Worm (Caenorhabditis elegans): ENCODE results near the gene F22H10.3.
A peak's percentile ranks its signal among the peaks of the same experiment; 100 is the strongest.

F22H10.3 gene

DNA sequence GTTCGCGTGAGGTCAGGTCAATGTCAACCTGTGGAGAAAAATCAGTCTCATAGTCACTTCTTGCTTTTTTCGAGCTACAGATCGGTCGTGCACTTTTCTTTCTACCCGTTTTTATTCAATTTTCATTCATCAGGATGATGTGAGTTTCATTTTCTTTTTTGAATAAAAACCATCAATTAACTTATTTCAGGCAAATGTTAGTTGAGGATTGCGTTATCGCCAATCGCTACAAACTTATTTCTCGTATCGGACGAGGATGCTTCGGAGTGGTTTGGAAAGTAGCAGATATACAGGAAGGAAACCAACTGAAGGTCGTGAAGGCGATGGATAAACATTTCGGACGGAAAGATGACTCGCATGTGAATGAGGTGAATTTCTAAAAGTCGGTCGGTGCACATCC lies 24.7 kb upstream of the F22H10.3 start, which contains the start of gene F22H10.1:
Gene F22H10.1 (plus strand): TSS at position 211 of the 400 bp plus-strand sequence.
- no peak for TF ChIP-seq pha-4 (tag; optimal IDR thresholded peaks at IDR 0.05)
- no peak for TF ChIP-seq daf-12 (tag; optimal IDR thresholded peaks at IDR 0.05)
- TF ChIP-seq unc-39 (tag; optimal IDR thresholded peaks at IDR 0.05), result no peak
- no peak for TF ChIP-seq lin-39 (tag; optimal IDR thresholded peaks at IDR 0.05)
- TF ChIP-seq nhr-28 (tag; optimal IDR thresholded peaks at IDR 0.05), result no peak
- TF ChIP-seq fkh-10 (GFP tag; optimal IDR thresholded peaks at IDR 0.05), result no peak

DNA sequence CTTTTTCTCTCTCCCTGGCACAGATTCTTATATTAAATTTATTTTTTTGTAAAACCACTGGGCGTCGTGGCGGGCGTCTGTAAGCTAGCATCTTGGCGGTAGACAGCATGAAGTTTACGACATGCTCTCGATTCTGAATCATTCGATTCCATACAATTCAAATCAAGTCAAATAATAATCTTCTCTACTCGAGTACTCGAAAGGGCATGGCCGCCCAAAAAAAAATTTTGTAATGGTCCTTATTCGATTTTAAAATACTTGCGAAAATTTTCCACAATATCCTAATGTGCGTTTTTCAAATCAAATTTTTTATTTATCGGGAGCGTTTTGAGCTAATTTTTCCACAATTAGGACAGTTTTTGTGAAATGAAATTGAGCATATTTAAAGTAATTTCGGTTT lies 20.6 kb upstream of the F22H10.3 start:
- TF ChIP-seq ceh-16 (tag; optimal IDR thresholded peaks at IDR 0.05) (no peak), sea-2 (GFP tag; optimal IDR thresholded peaks at IDR 0.05) (no peak), nhr-76 (tag; optimal IDR thresholded peaks at IDR 0.05) (no peak), lsy-12 (tag; optimal IDR thresholded peaks at IDR 0.05) (no peak), unc-62 (GFP tag; optimal IDR thresholded peaks at IDR 0.05) (no peak), ceh-82 (tag; optimal IDR thresholded peaks at IDR 0.05) (no peak), nfya-1 (tag; optimal IDR thresholded peaks at IDR 0.05; ENCODE audit: insufficient read depth) (no peak), tbx-2 (tag; optimal IDR thresholded peaks at IDR 0.05) (no peak), elt-2 (tag; optimal IDR thresholded peaks at IDR 0.05) (no peak), fkh-2 (tag; optimal IDR thresholded peaks at IDR 0.05) (no peak), nhr-12 (tag; optimal IDR thresholded peaks at IDR 0.05) (no peak), nhr-25 (tag; optimal IDR thresholded peaks at IDR 0.05) (no peak), jun-1 (tag; optimal IDR thresholded peaks at IDR 0.05) (no peak), elt-3 (tag; optimal IDR thresholded peaks at IDR 0.05) (no peak), fkh-10 (GFP tag; optimal IDR thresholded peaks at IDR 0.05) (no peak), daf-12 (tag; optimal IDR thresholded peaks at IDR 0.05) (no peak), eor-1 (tag; optimal IDR thresholded peaks at IDR 0.05) (no peak), mdl-1 (tag; optimal IDR thresholded peaks at IDR 0.05) (no peak)

DNA sequence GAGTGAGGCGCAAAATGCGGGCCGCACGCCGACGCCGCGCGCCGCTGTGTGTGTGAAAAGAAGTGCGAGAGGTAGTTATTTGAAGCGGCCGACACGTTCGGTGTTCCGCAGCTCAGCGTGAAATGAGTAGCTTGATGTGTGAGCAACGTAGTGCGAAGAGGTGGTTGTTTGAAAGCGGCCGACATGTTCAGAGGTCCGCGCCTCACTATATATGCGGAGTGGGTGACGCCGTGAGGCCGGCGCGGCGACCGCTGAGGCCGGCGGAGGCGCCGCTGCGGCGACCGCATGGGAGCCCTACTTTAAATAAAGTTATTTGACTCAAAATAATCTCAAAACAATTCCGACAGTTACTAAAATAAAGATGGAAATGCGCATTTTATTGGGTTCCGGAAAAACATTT lies 19.3 kb upstream of the F22H10.3 start:
- no peak for TF ChIP-seq aly-2 (tag; optimal IDR thresholded peaks at IDR 0.05)
- no peak for TF ChIP-seq ceh-28 (tag; optimal IDR thresholded peaks at IDR 0.05)
- TF ChIP-seq ceh-16 (tag; optimal IDR thresholded peaks at IDR 0.05), result no peak
- TF ChIP-seq fkh-2 (tag; optimal IDR thresholded peaks at IDR 0.05), result no peak
- TF ChIP-seq daf-12 (tag; optimal IDR thresholded peaks at IDR 0.05), result no peak
- no peak for TF ChIP-seq mml-1 (tag; optimal IDR thresholded peaks at IDR 0.05)
- no peak for TF ChIP-seq ceh-82 (tag; optimal IDR thresholded peaks at IDR 0.05)
- no peak for TF ChIP-seq fos-1 (tag; optimal IDR thresholded peaks at IDR 0.05)
- no peak for TF ChIP-seq elt-2 (tag; optimal IDR thresholded peaks at IDR 0.05)
- TF ChIP-seq ama-1 (optimal IDR thresholded peaks at IDR 0.05), result no peak
- TF ChIP-seq nhr-28 (tag; optimal IDR thresholded peaks at IDR 0.05), result no peak
- TF ChIP-seq R02D3.7 (tag; optimal IDR thresholded peaks at IDR 0.05), result no peak
- no peak for TF ChIP-seq lin-39 (tag; optimal IDR thresholded peaks at IDR 0.05)
- no peak for TF ChIP-seq nhr-25 (tag; optimal IDR thresholded peaks at IDR 0.05)
- no peak for TF ChIP-seq egl-27 (tag; optimal IDR thresholded peaks at IDR 0.05)
- no peak for TF ChIP-seq lsy-12 (tag; optimal IDR thresholded peaks at IDR 0.05)
- TF ChIP-seq jun-1 (tag; optimal IDR thresholded peaks at IDR 0.05), result no peak
- TF ChIP-seq eor-1 (tag; optimal IDR thresholded peaks at IDR 0.05), result no peak

DNA sequence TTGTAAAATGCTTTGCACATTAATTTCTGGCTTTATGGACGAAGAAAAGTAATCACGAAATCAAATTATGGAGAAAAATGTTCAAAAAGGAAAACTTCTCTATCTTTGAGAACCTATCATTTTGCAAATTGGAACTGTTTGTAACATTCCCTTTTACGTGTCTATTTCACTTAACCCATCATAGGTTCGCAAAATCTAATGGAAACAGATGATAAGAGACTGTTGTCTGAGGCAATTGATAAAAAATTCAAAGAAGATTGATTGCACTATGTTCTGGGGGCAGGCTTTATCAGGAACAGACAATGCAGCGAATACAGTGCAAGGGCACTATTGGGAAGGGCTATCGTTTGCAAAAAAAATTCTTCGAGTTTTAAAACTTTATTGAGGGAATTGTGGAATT lies 17.7 kb upstream of the F22H10.3 start:
- TF ChIP-seq sea-2 (GFP tag; optimal IDR thresholded peaks at IDR 0.05) (no peak), elt-2 (tag; optimal IDR thresholded peaks at IDR 0.05) (peak; percentile 23), ceh-28 (tag; optimal IDR thresholded peaks at IDR 0.05) (peak; percentile 46), nhr-43 (tag; optimal IDR thresholded peaks at IDR 0.05; ENCODE audit: poor library complexity, severe bottlenecking) (peak; percentile 15)

DNA sequence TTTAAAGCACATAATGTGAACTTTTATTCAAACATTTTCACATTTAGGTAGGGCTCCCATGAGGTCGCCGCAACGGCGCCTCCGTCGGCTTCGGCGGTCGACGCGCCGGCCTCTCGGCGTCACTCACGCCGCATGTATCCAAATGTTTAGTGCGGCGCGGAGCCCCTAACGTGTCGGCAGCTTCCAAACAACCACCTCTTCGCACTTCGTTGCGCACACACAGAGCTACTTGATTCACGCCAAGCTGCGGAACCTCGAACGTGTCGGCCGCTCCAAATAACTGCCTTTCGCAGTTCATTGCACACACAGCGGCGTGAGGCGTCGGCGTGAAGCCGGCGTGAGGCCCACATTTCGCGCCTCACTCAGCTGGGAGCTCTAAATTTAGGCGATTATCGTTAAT lies 13.5 kb upstream of the F22H10.3 start, which contains the start of gene F22H10.6:
Gene F22H10.6 (minus strand): TSS at position 292 of the 400 bp plus-strand sequence.
- TF ChIP-seq pqm-1 (tag; optimal IDR thresholded peaks at IDR 0.05) (no peak), sea-2 (GFP tag; optimal IDR thresholded peaks at IDR 0.05) (no peak), ceh-9 (tag; optimal IDR thresholded peaks at IDR 0.05) (no peak)

All from whole organism, L3 larva.